Fruit fly (Drosophila melanogaster): ENCODE data around the gene RpL7-like.
A peak's percentile ranks its signal among the peaks of the same experiment; 100 is the strongest.

Gene RpL7-like

dm6 chr2L:12055837-12056388 is at the start of gene RpL7-like, which contains the start of the genes JhI-21 and CG34164 (continued):
- TF ChIP-seq phol (tag; optimal IDR thresholded peaks at IDR 0.05) (no peak), CG12744 (GFP tag; optimal IDR thresholded peaks at IDR 0.05) (no peak), CG6813 (GFP tag; optimal IDR thresholded peaks at IDR 0.05) (no peak), CG6791 (GFP tag; IDR thresholded peaks at IDR 0.05; ENCODE audit: partially characterized antibody) (peak; percentile 61), CG15479 (GFP tag; optimal IDR thresholded peaks at IDR 0.05) (no peak), Camta (GFP tag; optimal IDR thresholded peaks at IDR 0.05) (no peak), exex (tag; optimal IDR thresholded peaks at IDR 0.05) (no peak), CG14014 (GFP tag; IDR thresholded peaks at IDR 0.05) (no peak), sug (tag; optimal IDR thresholded peaks at IDR 0.05) (no peak), CG6683 (GFP tag; optimal IDR thresholded peaks at IDR 0.05) (no peak), Nf-YA (GFP tag; IDR thresholded peaks at IDR 0.05) (no peak), Oli (tag; optimal IDR thresholded peaks at IDR 0.05) (no peak), HLHmδ (GFP tag; optimal IDR thresholded peaks at IDR 0.05) (peak; percentile 12), pum (GFP tag; optimal IDR thresholded peaks at IDR 0.05) (no peak), corto (GFP tag; optimal IDR thresholded peaks at IDR 0.05) (no peak), CG14710 (tag; optimal IDR thresholded peaks at IDR 0.05) (peak; percentile 61), knrl (GFP tag; IDR thresholded peaks at IDR 0.05; ENCODE audit: partially characterized antibody) (peak; percentile 62), CG11695 (GFP tag; IDR thresholded peaks at IDR 0.05) (no peak), CG17186 (GFP tag; optimal IDR thresholded peaks at IDR 0.05) (no peak), lmd (GFP tag; IDR thresholded peaks at IDR 0.05) (no peak), insv (GFP tag; optimal IDR thresholded peaks at IDR 0.05) (no peak), seq (GFP tag; IDR thresholded peaks at IDR 0.05) (peak; percentile 31; the same call in 1 of the 2 replicates), CG11696 (GFP tag; IDR thresholded peaks at IDR 0.05) (no peak), jigr1 (GFP tag; IDR thresholded peaks at IDR 0.05) (no peak), CG14667 (GFP tag; IDR thresholded peaks at IDR 0.05) (no peak), ERR (GFP tag; optimal IDR thresholded peaks at IDR 0.05) (no peak), Hmx (GFP tag; optimal IDR thresholded peaks at IDR 0.05) (no peak), Lhr (GFP tag; optimal IDR thresholded peaks at IDR 0.05) (no peak), disco-r (GFP tag; optimal IDR thresholded peaks at IDR 0.05) (no peak), Sin3A (optimal IDR thresholded peaks at IDR 0.05) (peak; percentile 43), CG3995 (GFP tag; optimal IDR thresholded peaks at IDR 0.05) (no peak), al (GFP tag; IDR thresholded peaks at IDR 0.05) (no peak), CG10366 (GFP tag; IDR thresholded peaks at IDR 0.05) (no peak), CG6254 (GFP tag; optimal IDR thresholded peaks at IDR 0.05) (no peak), Opbp (GFP tag; IDR thresholded peaks at IDR 0.05; ENCODE audit: partially characterized antibody) (peak; percentile 64; the same call in 1 of the 3 replicates), Fer3 (tag; optimal IDR thresholded peaks at IDR 0.05) (no peak), CG6689 (GFP tag; IDR thresholded peaks at IDR 0.05) (no peak), wor (GFP tag; IDR thresholded peaks at IDR 0.05) (no peak), Hr3 (GFP tag; optimal IDR thresholded peaks at IDR 0.05) (no peak), tll (GFP tag; optimal IDR thresholded peaks at IDR 0.05) (no peak), CG12769 (tag; optimal IDR thresholded peaks at IDR 0.05) (no peak), tap (tag; optimal IDR thresholded peaks at IDR 0.05) (no peak), inv (GFP tag; IDR thresholded peaks at IDR 0.05; ENCODE audit: partially characterized antibody) (peak; percentile 30; the same call in 1 of the 2 replicates), CG18764 (GFP tag; optimal IDR thresholded peaks at IDR 0.05) (no peak), CG12071 (GFP tag; optimal IDR thresholded peaks at IDR 0.05) (no peak), dm (GFP tag; optimal IDR thresholded peaks at IDR 0.05) (peak; percentile 88), Atf3 (GFP tag; optimal IDR thresholded peaks at IDR 0.05) (no peak), Hey (tag; optimal IDR thresholded peaks at IDR 0.05) (no peak), CG34422 (GFP tag; IDR thresholded peaks at IDR 0.05) (peak; percentile 78; the same call in 2 of the 3 replicates), ara (GFP tag; IDR thresholded peaks at IDR 0.05) (no peak), Dref (GFP tag; IDR thresholded peaks at IDR 0.05) (peak; percentile 93)

Data from whole organism, embryonic.